Worm (Caenorhabditis elegans) whole organism, young adult: ENCODE data around the gene srb-3.

Experiments used
- B0019.2 ChIP-seq: fragments of 200-800 bp; sonication (Bioruptor generic); conservative IDR thresholded peaks from 2 replicates; pipeline ENCODE4 v1.3.6; 2022; ENCODE audit warnings: missing genetic modification reagents, missing genetic modification characterization, missing compliant biosample characterization
- B0035.1 ChIP-seq: sonication (generic microtip); optimal IDR thresholded peaks from 2 replicates; lab custom pipeline; 2016; ENCODE audit warnings: missing genetic modification characterization, mild to moderate bottlenecking, missing compliant biosample characterization, missing genotype, missing genetic modification reagents
- B0261.1 ChIP-seq: sonication (generic microtip); optimal IDR thresholded peaks from 2 replicates; lab custom pipeline; 2016; ENCODE audit warnings: mild to moderate bottlenecking, missing genetic modification characterization, moderate library complexity, missing compliant biosample characterization
- B0336.3 ChIP-seq: fragments of 200-800 bp; sonication (Bioruptor generic); IDR thresholded peaks from 2 replicates; pipeline ENCODE4 v1.3.6; 2022; ENCODE audit warnings: missing genetic modification characterization, missing compliant biosample characterization
- D2030.7 ChIP-seq: fragments of 200-800 bp; sonication (Bioruptor generic); IDR thresholded peaks from 2 replicates; pipeline ENCODE4 v1.3.6; 2022; ENCODE audit warnings: missing genetic modification reagents, missing genetic modification characterization, missing compliant biosample characterization
- F22D6.2 ChIP-seq: sonication (generic microtip); optimal IDR thresholded peaks from 2 replicates; lab custom pipeline; 2016; ENCODE audit warnings: mild to moderate bottlenecking, missing genetic modification characterization, missing compliant biosample characterization
- F23B12.7 ChIP-seq: sonication (generic microtip); optimal IDR thresholded peaks from 2 replicates; lab custom pipeline; 2017; ENCODE audit warnings: missing genetic modification characterization, mild to moderate bottlenecking, missing compliant biosample characterization, antibody characterized with exemption, moderate library complexity; ENCODE audit not compliant: insufficient read depth
- F37B4.10 ChIP-seq: fragments of 200-800 bp; sonication (Bioruptor generic); IDR thresholded peaks from 2 replicates; pipeline ENCODE4 v1.3.6; 2022; ENCODE audit warnings: missing genetic modification characterization, missing compliant biosample characterization
- F49E8.2 ChIP-seq: sonication (generic microtip); optimal IDR thresholded peaks from 3 replicates; lab custom pipeline; 2017; ENCODE audit warnings: missing genetic modification characterization, mild to moderate bottlenecking, missing compliant biosample characterization, antibody characterized with exemption, moderate library complexity; ENCODE audit not compliant: insufficient read depth
- F52B5.7 ChIP-seq: sonication (generic microtip); optimal IDR thresholded peaks from 2 replicates; lab custom pipeline; 2016; ENCODE audit warnings: mild to moderate bottlenecking, missing genetic modification characterization, missing compliant biosample characterization
- F57C9.4 ChIP-seq: sonication (generic microtip); optimal IDR thresholded peaks from 2 replicates; lab custom pipeline; 2017; ENCODE audit warnings: mild to moderate bottlenecking, missing genetic modification characterization, missing compliant biosample characterization
- K11D2.4 ChIP-seq: fragments of 200-800 bp; sonication (Bioruptor generic); IDR thresholded peaks from 2 replicates; pipeline ENCODE4 v1.3.6; 2022; ENCODE audit warnings: missing genetic modification reagents, missing genetic modification characterization, missing compliant biosample characterization
- T26A5.8 ChIP-seq: sonication (generic microtip); optimal IDR thresholded peaks from 2 replicates; lab custom pipeline; 2016; ENCODE audit warnings: missing genetic modification characterization, missing compliant biosample characterization
- Y53G8AR.9 ChIP-seq: fragments of 200-800 bp; sonication (Bioruptor generic); conservative IDR thresholded peaks from 2 replicates; pipeline ENCODE4 v1.3.6; 2022; ENCODE audit warnings: missing genetic modification reagents, missing genetic modification characterization, missing compliant biosample characterization
- Y56A3A.18 ChIP-seq: fragments of 200-800 bp; sonication (Bioruptor generic); IDR thresholded peaks from 2 replicates; pipeline ENCODE4 v1.3.6; 2022; ENCODE audit warnings: missing genetic modification reagents, missing genetic modification characterization, missing compliant biosample characterization
- ama-1 ChIP-seq, 3 experiments: fragments of 150-350 bp in 1 of 3; sonication (generic microtip) in 2 of 3; optimal IDR thresholded peaks; 2 replicates each; lab custom pipeline; 2014 to 2018; ENCODE audit warnings: missing biosample characterization in 2 of 3, missing genetic modification characterization in 2 of 3, missing genetic modification reagents in 2 of 3
- aptf-3 ChIP-seq: fragments of 200-800 bp; sonication (Bioruptor generic); IDR thresholded peaks from 2 replicates; pipeline ENCODE4 v1.3.6; 2022; ENCODE audit warnings: missing genetic modification characterization, missing compliant biosample characterization
- athp-1 ChIP-seq: sonication (generic microtip); optimal IDR thresholded peaks from 2 replicates; lab custom pipeline; 2017; ENCODE audit warnings: mild to moderate bottlenecking, missing genetic modification characterization, missing compliant biosample characterization
- cebp-1 ChIP-seq, 2 experiments: fragments of 200-800 bp in 1 of 2; sonication (Bioruptor generic) in 1 of 2; sonication (generic microtip) in 1 of 2; IDR thresholded peaks in 1 of 2; optimal IDR thresholded peaks in 1 of 2; 2 replicates each; pipeline versions ENCODE4 v1.3.6 to Lab custom; 2017 to 2022; ENCODE audit warnings: missing compliant biosample characterization in 2 of 2, missing genetic modification characterization in 2 of 2, mild to moderate bottlenecking in 1 of 2, missing genetic modification reagents in 1 of 2, moderate library complexity in 1 of 2
- ceh-40 ChIP-seq: fragments of 200-800 bp; sonication (Bioruptor generic); IDR thresholded peaks from 2 replicates; pipeline ENCODE4 v1.3.6; 2022; ENCODE audit warnings: missing genetic modification characterization, missing compliant biosample characterization
- ceh-58 ChIP-seq: fragments of 200-800 bp; sonication (Bioruptor generic); IDR thresholded peaks from 2 replicates; pipeline ENCODE4 v1.3.6; 2022; ENCODE audit warnings: missing genetic modification characterization, missing compliant biosample characterization
- ceh-79 ChIP-seq: sonication (generic microtip); optimal IDR thresholded peaks from 2 replicates; lab custom pipeline; 2017; ENCODE audit warnings: mild to moderate bottlenecking, missing genetic modification characterization, missing compliant biosample characterization
- ceh-91 ChIP-seq: fragments of 200-800 bp; sonication (Bioruptor generic); IDR thresholded peaks from 2 replicates; pipeline ENCODE4 v1.3.6; 2022; ENCODE audit warnings: missing genetic modification reagents, missing genetic modification characterization, missing compliant biosample characterization
- dpff-1 ChIP-seq: sonication (generic microtip); optimal IDR thresholded peaks from 2 replicates; lab custom pipeline; 2017; ENCODE audit warnings: mild to moderate bottlenecking, missing genetic modification characterization, missing compliant biosample characterization
- dpl-1 ChIP-seq: fragments of 150-350 bp; optimal IDR thresholded peaks from 2 replicates; lab custom pipeline; 2014; ENCODE audit warnings: missing biosample characterization, missing genetic modification reagents, missing genetic modification characterization
- efl-1 ChIP-seq: fragments of 150-350 bp; optimal IDR thresholded peaks from 2 replicates; lab custom pipeline; 2014; ENCODE audit warnings: missing biosample characterization, missing genetic modification reagents, missing genetic modification characterization
- egl-44 ChIP-seq: fragments of 200-800 bp; sonication (Bioruptor generic); IDR thresholded peaks from 2 replicates; pipeline ENCODE4 v1.3.6; 2022; ENCODE audit warnings: missing genetic modification reagents, missing genetic modification characterization, missing compliant biosample characterization
- egrh-3 ChIP-seq: fragments of 200-800 bp; sonication (Bioruptor generic); IDR thresholded peaks from 2 replicates; pipeline ENCODE4 v1.3.6; 2022; ENCODE audit warnings: missing genetic modification reagents, missing genetic modification characterization, missing compliant biosample characterization
- ekl-4 ChIP-seq: fragments of 200-800 bp; sonication (Bioruptor generic); IDR thresholded peaks from 2 replicates; pipeline ENCODE4 v1.3.6; 2022; ENCODE audit warnings: missing genetic modification reagents, missing genetic modification characterization, missing compliant biosample characterization
- fkh-3 ChIP-seq: sonication (generic microtip); optimal IDR thresholded peaks from 2 replicates; lab custom pipeline; 2016; ENCODE audit warnings: mild to moderate bottlenecking, missing genetic modification characterization, missing compliant biosample characterization
- hmg-20 ChIP-seq: fragments of 200-800 bp; sonication (Bioruptor generic); IDR thresholded peaks from 2 replicates; pipeline ENCODE4 v1.3.6; 2022; ENCODE audit warnings: missing genetic modification reagents, missing genetic modification characterization, missing compliant biosample characterization
- hsf-1 ChIP-seq: fragments of 200-800 bp; sonication (Bioruptor generic); IDR thresholded peaks from 2 replicates; pipeline ENCODE4 v1.3.6; 2022; ENCODE audit warnings: missing genetic modification reagents, missing genetic modification characterization, missing compliant biosample characterization
- madf-3 ChIP-seq: fragments of 200-800 bp; sonication (Bioruptor generic); IDR thresholded peaks from 2 replicates; pipeline ENCODE4 v1.3.6; 2022; ENCODE audit warnings: missing genetic modification reagents, missing genetic modification characterization, missing compliant biosample characterization
- mes-4 ChIP-seq: sonication (generic microtip); optimal IDR thresholded peaks from 2 replicates; lab custom pipeline; 2016; ENCODE audit warnings: missing genotype, missing genetic modification characterization, missing compliant biosample characterization
- nfya-2 ChIP-seq: fragments of 200-800 bp; sonication (Bioruptor generic); IDR thresholded peaks from 2 replicates; pipeline ENCODE4 v1.3.6; 2022; ENCODE audit warnings: missing genetic modification reagents, missing genetic modification characterization, missing compliant biosample characterization
- nhr-179 ChIP-seq: sonication (generic microtip); optimal IDR thresholded peaks from 2 replicates; lab custom pipeline; 2016; ENCODE audit warnings: mild to moderate bottlenecking, missing genetic modification characterization, missing compliant biosample characterization
- nhr-80 ChIP-seq: sonication (generic microtip); optimal IDR thresholded peaks from 2 replicates; lab custom pipeline; 2016; ENCODE audit warnings: missing genetic modification characterization, missing compliant biosample characterization
- pbrm-1 ChIP-seq: fragments of 200-800 bp; sonication (Bioruptor generic); IDR thresholded peaks from 2 replicates; pipeline ENCODE4 v1.3.6; 2022; ENCODE audit warnings: missing genetic modification reagents, missing genetic modification characterization, missing compliant biosample characterization
- rcor-1 ChIP-seq: fragments of 200-800 bp; sonication (Bioruptor generic); IDR thresholded peaks from 2 replicates; pipeline ENCODE4 v1.3.6; 2022; ENCODE audit warnings: missing genetic modification reagents, missing genetic modification characterization, missing compliant biosample characterization
- rec-8 ChIP-seq, 2 experiments: sonication (generic microtip); optimal IDR thresholded peaks; 2 replicates each; lab custom pipeline; 2016; ENCODE audit warnings: mild to moderate bottlenecking in 2 of 2, missing genetic modification characterization in 2 of 2, missing genetic modification reagents in 2 of 2, missing genotype in 2 of 2, missing biosample characterization in 1 of 2, missing compliant biosample characterization in 1 of 2, moderate library complexity in 1 of 2
- sea-2 ChIP-seq: fragments of 200-800 bp; sonication (Bioruptor generic); IDR thresholded peaks from 2 replicates; pipeline ENCODE4 v1.3.6; 2022; ENCODE audit warnings: missing genetic modification characterization, missing compliant biosample characterization
- snpc-3.4 ChIP-seq: sonication (generic microtip); optimal IDR thresholded peaks from 2 replicates; lab custom pipeline; 2017; ENCODE audit warnings: missing genetic modification characterization, mild to moderate bottlenecking, missing compliant biosample characterization, antibody characterized with exemption, moderate library complexity, missing genotype, missing genetic modification reagents
- tbx-9 ChIP-seq: sonication (generic microtip); optimal IDR thresholded peaks from 2 replicates; lab custom pipeline; 2016; ENCODE audit warnings: borderline replicate concordance, missing genetic modification characterization, inconsistent platforms, missing compliant biosample characterization
- tlf-1 ChIP-seq: fragments of 200-800 bp; sonication (Bioruptor generic); optimal IDR thresholded peaks from 2 replicates; lab custom pipeline; 2018; ENCODE audit warnings: mild to moderate bottlenecking, missing genetic modification characterization, missing compliant biosample characterization
- ztf-22 ChIP-seq: fragments of 200-800 bp; sonication (Bioruptor generic); optimal IDR thresholded peaks from 2 replicates; lab custom pipeline; 2018; ENCODE audit warnings: mild to moderate bottlenecking, missing genetic modification characterization, moderate library complexity, missing compliant biosample characterization
- ztf-25 ChIP-seq: fragments of 200-800 bp; sonication (Bioruptor generic); IDR thresholded peaks from 2 replicates; pipeline ENCODE4 v1.3.6; 2022; ENCODE audit warnings: missing genetic modification reagents, missing genetic modification characterization, missing compliant biosample characterization

srb-3 gene

DNA sequence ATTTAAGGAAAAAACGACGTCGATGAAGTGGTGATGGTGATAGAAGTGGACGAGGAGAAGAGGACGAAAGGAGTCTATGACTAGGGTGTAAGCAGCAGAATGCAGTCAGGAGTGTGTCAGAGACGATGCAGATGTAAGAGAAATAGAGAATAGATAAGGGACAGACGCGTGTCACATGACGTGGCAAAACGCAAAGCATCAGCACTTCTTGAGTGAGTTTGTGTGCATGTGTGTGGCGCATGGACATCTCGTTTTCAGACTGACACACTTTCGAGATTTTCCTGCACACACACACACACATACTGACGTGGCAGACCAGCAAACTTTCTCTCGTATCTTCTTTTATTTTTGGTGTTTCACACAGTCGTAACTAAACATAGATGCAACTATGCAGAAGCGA lies 15.8 kb upstream of the srb-3 start (continued):
- TF ChIP-seq rcor-1 (peak; percentile 42; the same call in 1 of the 2 replicates), ztf-22 (GFP tag; lab: Kevin White, UChicago) (peak; percentile 74), ceh-91 (GFP tag; lab: Robert Waterston, UW) (no peak), nfya-2 (GFP tag; lab: Robert Waterston, UW) (no peak), egrh-3 (GFP tag; lab: Robert Waterston, UW) (0 out of 2 replicates have a peak, but pooled peaks have one; percentile 11), pbrm-1 (GFP tag; lab: Robert Waterston, UW) (peak; percentile 43; the same call in 1 of the 2 replicates), dpl-1 (GFP tag; lab: Kevin White, UChicago) (no peak), cebp-1 (GFP tag; IDR thresholded peaks at IDR 0.05; lab: Robert Waterston, UW) (no peak), cebp-1 (tag; optimal IDR thresholded peaks at IDR 0.05; lab: Kevin White, UChicago) (peak; percentile 81), tlf-1 (GFP tag; lab: Kevin White, UChicago) (peak; percentile 72)
- TF ChIP-seq, all 124 proteins: peak for 36

DNA sequence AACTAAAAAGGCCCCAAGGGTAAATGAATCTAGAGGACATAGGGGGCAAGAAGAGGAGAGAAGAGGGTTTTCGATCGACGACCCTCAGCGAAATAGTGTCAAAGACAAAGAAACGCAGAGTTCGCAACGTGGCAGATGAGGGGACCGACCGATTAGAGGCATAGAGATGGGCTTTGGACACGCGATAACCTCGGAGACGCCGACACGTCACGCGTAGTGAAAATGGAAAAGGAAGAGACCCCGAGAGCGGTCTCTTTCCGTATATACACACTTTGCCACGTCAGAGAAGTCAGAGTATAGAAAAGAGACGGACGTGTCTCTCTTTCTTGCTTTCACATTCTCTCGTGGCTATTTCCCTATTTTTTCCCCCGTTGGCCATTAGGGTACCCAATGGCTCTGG lies 14.9 kb upstream of the srb-3 start:
- TF ChIP-seq dpl-1 (GFP tag; lab: Kevin White, UChicago): no peak
- TF ChIP-seq mes-4: no peak
- no peak for TF ChIP-seq T26A5.8 (tag; lab: Kevin White, UChicago)
- no peak for TF ChIP-seq D2030.7 (GFP tag; lab: Robert Waterston, UW)
- no peak for TF ChIP-seq hmg-20 (GFP tag; lab: Robert Waterston, UW)
- TF ChIP-seq ekl-4 (GFP tag; lab: Robert Waterston, UW): no peak
- no peak for TF ChIP-seq fkh-3 (tag; lab: Kevin White, UChicago)
- TF ChIP-seq Y53G8AR.9 (GFP tag; lab: Robert Waterston, UW): 0 out of 2 replicates have a peak, but pooled peaks have one; percentile 36
- no peak for TF ChIP-seq athp-1
- TF ChIP-seq B0019.2: no peak
- TF ChIP-seq sea-2 (GFP tag; lab: Robert Waterston, UW): no peak
- TF ChIP-seq hsf-1 (GFP tag; lab: Robert Waterston, UW): 0 out of 2 replicates have a peak, but pooled peaks have one; percentile 15
- no peak for TF ChIP-seq snpc-3.4 (tag; lab: Kevin White, UChicago)
- no peak for TF ChIP-seq F49E8.2 (tag; lab: Kevin White, UChicago)
- no peak for TF ChIP-seq dpff-1 (tag; lab: Kevin White, UChicago)
- TF ChIP-seq ama-1 (optimal IDR thresholded peaks at IDR 0.05; lab: Kevin White, UChicago): no peak
- TF ChIP-seq ama-1 (GFP tag; optimal IDR thresholded peaks at IDR 0.05; lab: Kevin White, UChicago): no peak
- no peak for TF ChIP-seq F57C9.4 (tag; lab: Kevin White, UChicago)
- no peak for TF ChIP-seq F22D6.2 (tag; lab: Kevin White, UChicago)
- TF ChIP-seq B0035.1 (tag; lab: Kevin White, UChicago): no peak
- TF ChIP-seq aptf-3 (GFP tag; lab: Robert Waterston, UW): no peak
- TF ChIP-seq tbx-9 (tag; lab: Kevin White, UChicago): no peak
- TF ChIP-seq rec-8 (tag; optimal IDR thresholded peaks at IDR 0.05; lab: Kevin White, UChicago): no peak
- TF ChIP-seq nhr-80 (tag; lab: Kevin White, UChicago): peak; percentile 1
- TF ChIP-seq efl-1 (GFP tag; lab: Kevin White, UChicago): no peak
- no peak for TF ChIP-seq B0261.1 (tag; lab: Kevin White, UChicago)
- no peak for TF ChIP-seq ceh-58 (GFP tag; lab: Robert Waterston, UW)
- peak; percentile 32 for TF ChIP-seq F52B5.7 (tag; lab: Kevin White, UChicago)
- peak; percentile 42; the same call in 1 of the 2 replicates for TF ChIP-seq B0336.3 (GFP tag; lab: Robert Waterston, UW)
- TF ChIP-seq nhr-179 (tag; lab: Kevin White, UChicago): no peak
- no peak for TF ChIP-seq Y56A3A.18 (GFP tag; lab: Robert Waterston, UW)
- TF ChIP-seq madf-3 (GFP tag; lab: Robert Waterston, UW): no peak
- peak; percentile 31; the same call in 1 of the 2 replicates for TF ChIP-seq K11D2.4 (GFP tag; lab: Robert Waterston, UW)
- TF ChIP-seq ceh-79 (tag; lab: Kevin White, UChicago): no peak
- TF ChIP-seq F23B12.7 (tag; lab: Kevin White, UChicago): no peak
- TF ChIP-seq ceh-40 (GFP tag; lab: Robert Waterston, UW): no peak
- no peak for TF ChIP-seq F37B4.10
- TF ChIP-seq egl-44 (GFP tag; lab: Robert Waterston, UW): 0 out of 2 replicates have a peak, but pooled peaks have one; percentile 61
- no peak for TF ChIP-seq ztf-25 (GFP tag; lab: Robert Waterston, UW)
- TF ChIP-seq egrh-3 (GFP tag; lab: Robert Waterston, UW): no peak
- no peak for TF ChIP-seq tlf-1 (GFP tag; lab: Kevin White, UChicago)
